Fruit fly (Drosophila melanogaster): ENCODE results near the gene CG32726.

Gene CG32726

DNA sequence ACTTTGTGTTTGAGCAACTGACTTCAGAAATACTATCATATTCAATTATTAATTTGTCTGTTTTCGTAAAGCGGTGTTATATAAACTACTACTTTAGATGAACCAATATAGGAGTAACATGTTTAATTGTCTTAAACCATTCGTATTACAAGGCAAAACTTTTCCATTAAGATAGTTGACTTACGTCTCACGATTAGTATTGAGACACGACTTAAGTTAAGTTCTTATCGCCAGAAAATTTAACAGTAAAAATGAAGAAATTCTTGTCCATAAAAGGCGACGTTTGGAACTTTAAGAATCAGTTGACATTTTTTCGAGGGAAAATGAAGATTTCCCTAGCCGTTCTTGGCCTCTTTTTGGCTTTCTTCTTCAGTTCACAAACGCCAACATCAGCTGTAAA lies 12.0 kb downstream of the CG32726 start, which contains the start of gene CG42705:
Gene CG42705 (plus strand): TSS at position 301 of the 400 bp plus-strand sequence.
- TF ChIP-seq CG7045 (GFP tag; optimal IDR thresholded peaks at IDR 0.05) (no peak), Crg-1 (GFP tag; optimal IDR thresholded peaks at IDR 0.05) (no peak), Mnt (GFP tag; optimal IDR thresholded peaks at IDR 0.05) (no peak), CG7101 (tag; optimal IDR thresholded peaks at IDR 0.05) (no peak)

DNA sequence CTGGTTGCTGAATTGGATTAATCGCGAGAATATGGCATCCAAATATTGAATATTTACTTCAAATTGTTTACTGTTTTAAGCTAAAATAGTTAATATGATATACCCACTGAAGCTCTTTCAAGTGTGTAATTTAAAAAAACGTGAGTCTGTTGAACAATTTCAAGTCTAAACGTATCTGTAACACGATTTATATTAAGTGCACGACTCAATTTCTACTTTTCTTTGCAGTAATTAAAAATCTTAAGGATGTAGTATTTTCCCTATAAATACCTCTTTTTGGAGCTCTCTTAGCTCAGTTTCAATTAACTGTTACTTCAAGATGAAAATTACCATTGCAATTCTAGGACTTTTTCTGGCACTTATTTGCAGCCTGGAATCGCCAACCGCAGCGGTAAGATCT lies 13.2 kb downstream of the CG32726 start, which contains the start of gene CG42704:
Gene CG42704 (plus strand): TSS at position 301 of the 400 bp plus-strand sequence.
- TF ChIP-seq Hr96 (GFP tag; optimal IDR thresholded peaks at IDR 0.05) (no peak), Clk (GFP tag; optimal IDR thresholded peaks at IDR 0.05) (no peak), Mnt (GFP tag; optimal IDR thresholded peaks at IDR 0.05) (no peak), ovo (GFP tag; optimal IDR thresholded peaks at IDR 0.05) (no peak), CG7045 (GFP tag; optimal IDR thresholded peaks at IDR 0.05) (no peak), CG11617 (GFP tag; optimal IDR thresholded peaks at IDR 0.05) (no peak), toe (GFP tag; optimal IDR thresholded peaks at IDR 0.05) (no peak), pad (GFP tag; optimal IDR thresholded peaks at IDR 0.05) (no peak), CG14711 (tag; optimal IDR thresholded peaks at IDR 0.05) (no peak), CG1620 (GFP tag; optimal IDR thresholded peaks at IDR 0.05) (no peak), Crg-1 (GFP tag; optimal IDR thresholded peaks at IDR 0.05) (no peak), cnc (optimal IDR thresholded peaks at IDR 0.05) (no peak), CG7101 (tag; optimal IDR thresholded peaks at IDR 0.05) (no peak), kay (GFP tag; ENCODE audit: borderline replicate concordance) (no peak), CG12768 (GFP tag; optimal IDR thresholded peaks at IDR 0.05) (no peak), bab1 (GFP tag; optimal IDR thresholded peaks at IDR 0.05) (no peak), CG33017 (tag; optimal IDR thresholded peaks at IDR 0.05) (no peak), CG5204 (GFP tag; optimal IDR thresholded peaks at IDR 0.05) (no peak)

DNA sequence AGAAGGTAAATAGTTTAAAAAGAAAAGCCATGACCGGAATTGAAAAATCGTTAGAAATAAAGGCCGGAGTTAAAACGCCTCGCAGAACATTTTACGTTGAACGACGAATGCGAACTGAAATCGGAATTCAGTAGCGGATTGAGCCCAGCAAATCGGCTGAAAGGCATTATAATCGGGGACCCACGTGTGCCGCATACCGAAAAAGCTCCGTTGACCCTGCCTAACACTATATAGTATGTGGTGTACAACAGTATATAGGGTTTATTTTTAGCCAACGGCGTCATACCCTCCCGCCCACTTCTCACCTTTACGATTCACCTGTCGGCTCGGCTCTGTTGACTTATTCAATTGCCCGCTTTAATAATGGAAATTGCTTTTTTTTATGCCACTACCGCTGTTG lies 13.7 kb downstream of the CG32726 start, which contains the start of gene CG42246:
Gene CG42246 (minus strand): TSS at position 101 of the 400 bp plus-strand sequence.
- TF ChIP-seq CG5204 (GFP tag; optimal IDR thresholded peaks at IDR 0.05) (no peak), toe (GFP tag; optimal IDR thresholded peaks at IDR 0.05) (no peak), Hr96 (GFP tag; optimal IDR thresholded peaks at IDR 0.05) (no peak), Clk (GFP tag; optimal IDR thresholded peaks at IDR 0.05) (no peak), Mnt (GFP tag; optimal IDR thresholded peaks at IDR 0.05) (no peak)

DNA sequence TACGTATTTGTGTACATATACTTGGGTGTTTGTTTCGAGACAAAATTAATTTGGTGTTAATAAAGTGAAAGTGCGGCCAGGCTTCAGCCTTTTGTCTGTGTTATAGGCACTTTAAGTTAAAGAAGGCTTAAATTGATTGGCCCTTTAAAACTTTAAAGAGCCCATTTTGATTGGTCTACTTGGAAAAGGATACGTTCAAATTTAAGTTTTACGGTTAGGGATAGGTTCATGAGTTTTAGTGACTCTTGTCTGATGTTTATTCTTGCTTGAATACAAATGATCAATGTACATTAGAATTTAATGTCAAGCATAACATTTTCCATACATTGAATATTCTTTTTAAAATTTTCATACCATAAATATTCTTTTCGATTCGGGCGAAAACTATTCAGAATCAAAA lies 18.6 kb downstream of the CG32726 start, which contains the start of gene CG32727:
Gene CG32727 (plus strand): TSS at position 301 of the 400 bp plus-strand sequence.
- TF ChIP-seq Hr96 (GFP tag; optimal IDR thresholded peaks at IDR 0.05) (no peak), CG7045 (GFP tag; optimal IDR thresholded peaks at IDR 0.05) (no peak), tj (GFP tag; optimal IDR thresholded peaks at IDR 0.05) (no peak), pad (GFP tag; optimal IDR thresholded peaks at IDR 0.05) (no peak), CG1620 (GFP tag; optimal IDR thresholded peaks at IDR 0.05) (no peak)

DNA sequence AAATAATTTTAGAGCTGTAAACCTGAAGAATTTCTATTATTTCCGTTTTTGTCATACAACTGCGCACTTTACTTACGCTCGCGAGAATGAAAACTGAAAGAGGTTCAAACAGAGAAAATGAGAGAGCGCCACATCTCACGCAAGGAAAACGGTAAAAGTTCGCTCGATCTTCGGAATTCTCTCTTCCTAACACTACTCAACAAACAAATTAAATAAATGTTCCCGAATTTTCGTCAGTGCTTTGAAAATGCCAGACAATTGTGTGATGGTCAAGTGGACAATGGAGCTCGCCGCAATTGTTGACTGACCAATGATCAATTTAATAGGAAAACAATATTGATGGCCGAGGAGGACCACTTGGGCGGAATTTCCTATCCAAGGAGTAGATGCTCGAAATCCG lies 19.8 kb downstream of the CG32726 start, which contains the start of gene CG1677:
Gene CG1677 (minus strand): TSS at position 101 of the 400 bp plus-strand sequence.
- TF ChIP-seq CG14711 (tag; optimal IDR thresholded peaks at IDR 0.05) (no peak), pad (GFP tag; optimal IDR thresholded peaks at IDR 0.05) (no peak), CG33017 (tag; optimal IDR thresholded peaks at IDR 0.05) (no peak), Clk (GFP tag; optimal IDR thresholded peaks at IDR 0.05) (no peak), ovo (GFP tag; optimal IDR thresholded peaks at IDR 0.05) (no peak), CG7045 (GFP tag; optimal IDR thresholded peaks at IDR 0.05) (no peak), cic (GFP tag; optimal IDR thresholded peaks at IDR 0.05) (no peak), tj (GFP tag; optimal IDR thresholded peaks at IDR 0.05) (no peak), CG12768 (GFP tag; optimal IDR thresholded peaks at IDR 0.05) (no peak), CG11617 (GFP tag; optimal IDR thresholded peaks at IDR 0.05) (no peak), CG1620 (GFP tag; optimal IDR thresholded peaks at IDR 0.05) (no peak), Crg-1 (GFP tag; optimal IDR thresholded peaks at IDR 0.05) (no peak), cnc (optimal IDR thresholded peaks at IDR 0.05) (no peak), Hr96 (GFP tag; optimal IDR thresholded peaks at IDR 0.05) (no peak), CG5204 (GFP tag; optimal IDR thresholded peaks at IDR 0.05) (no peak), kay (GFP tag; ENCODE audit: borderline replicate concordance) (no peak), bab1 (GFP tag; optimal IDR thresholded peaks at IDR 0.05) (no peak), CG7101 (tag; optimal IDR thresholded peaks at IDR 0.05) (no peak)

DNA sequence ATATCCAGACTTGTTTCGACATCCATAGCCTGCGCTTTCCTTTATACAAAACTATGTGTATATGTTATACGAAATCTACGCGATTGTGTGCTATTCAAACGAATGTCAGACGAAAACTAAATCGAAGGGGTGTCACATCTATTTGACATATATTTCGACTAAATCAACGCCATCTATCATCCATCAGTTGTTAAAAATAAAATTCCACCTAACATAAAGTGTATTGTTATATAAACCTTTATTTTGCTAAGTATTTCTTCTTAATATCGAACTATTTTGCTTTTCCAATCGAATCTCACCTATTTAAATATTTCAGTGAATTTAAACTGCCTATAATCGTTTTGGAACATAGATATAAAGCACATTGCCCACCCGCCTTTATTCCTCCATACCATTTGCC lies 22.5 kb downstream of the CG32726 start, which contains the start of gene CG15035:
Gene CG15035 (minus strand): TSS at position 101 of the 400 bp plus-strand sequence.
- TF ChIP-seq CG1620 (GFP tag; optimal IDR thresholded peaks at IDR 0.05) (no peak), cnc (optimal IDR thresholded peaks at IDR 0.05) (no peak)

DNA sequence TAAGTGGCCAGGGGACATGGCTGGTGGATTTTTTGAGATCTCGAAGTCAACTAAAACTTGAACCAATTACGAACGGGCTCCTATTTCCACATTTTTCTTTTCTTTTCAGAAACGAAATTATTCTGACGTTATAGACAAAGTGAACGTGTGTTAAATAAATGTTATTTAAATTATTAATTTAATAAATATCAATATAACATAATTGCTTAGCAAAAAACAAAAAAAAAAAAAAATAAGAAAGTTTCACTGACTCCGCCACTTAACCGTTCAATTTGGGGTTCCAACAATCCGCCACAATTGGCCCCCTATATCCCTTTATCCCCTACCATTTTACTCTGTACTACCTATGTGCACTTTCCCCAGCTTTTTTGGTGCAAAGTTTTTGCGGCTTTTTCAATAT lies 42.7 kb downstream of the CG32726 start, which contains the start of gene CG42781:
Gene CG42781 (minus strand): TSS at position 101 of the 400 bp plus-strand sequence.
- TF ChIP-seq Hr96 (GFP tag; optimal IDR thresholded peaks at IDR 0.05), result no peak

DNA sequence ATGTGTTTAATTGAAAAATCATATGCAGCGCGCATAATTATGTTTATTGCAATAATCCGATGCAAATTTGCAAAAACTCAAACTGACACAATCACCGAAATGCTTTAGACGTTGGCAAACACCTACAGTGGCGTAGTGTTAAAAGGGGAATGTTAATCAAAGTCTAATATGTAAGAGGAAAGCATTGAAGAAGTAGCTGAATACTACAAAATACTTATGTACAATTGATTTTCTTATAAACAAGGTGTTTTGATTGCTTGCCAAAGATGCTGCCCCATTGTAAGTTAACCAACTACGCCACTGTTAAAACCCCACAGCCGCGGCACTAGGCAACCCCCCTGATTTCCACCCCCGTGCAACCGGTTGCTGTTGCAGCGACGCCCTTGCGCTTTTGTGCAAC lies 46.0 kb downstream of the CG32726 start:
- TF ChIP-seq CG33017 (tag; optimal IDR thresholded peaks at IDR 0.05) (no peak), cic (GFP tag; optimal IDR thresholded peaks at IDR 0.05) (no peak), ovo (GFP tag; optimal IDR thresholded peaks at IDR 0.05) (no peak), Crg-1 (GFP tag; optimal IDR thresholded peaks at IDR 0.05) (no peak), CG1620 (GFP tag; optimal IDR thresholded peaks at IDR 0.05) (no peak), kay (GFP tag; ENCODE audit: borderline replicate concordance) (no peak)

All from whole organism, adult.